Fruit fly (Drosophila melanogaster): ENCODE results near the gene Sol1.
A peak's percentile ranks its signal among the peaks of the same experiment; 100 is the strongest.

Sol1 gene

dm6 chr3R:12448889-12449314 lies 62.9 kb downstream of the Sol1 start, which contains the start of gene CG18549 (continued):
- peak; percentile 99 for TF ChIP-seq dmrt93B (GFP tag; optimal IDR thresholded peaks at IDR 0.05)
- TF ChIP-seq psq (GFP tag; optimal IDR thresholded peaks at IDR 0.05), result peak; percentile 99
- TF ChIP-seq Vsx2 (GFP tag; optimal IDR thresholded peaks at IDR 0.05; ENCODE audit: partially characterized antibody), result no peak
- TF ChIP-seq lola (GFP tag; optimal IDR thresholded peaks at IDR 0.05), result no peak
- peak; percentile 100 for TF ChIP-seq OdsH (GFP tag; optimal IDR thresholded peaks at IDR 0.05)
- TF ChIP-seq Dif (GFP tag; optimal IDR thresholded peaks at IDR 0.05; ENCODE audit: partially characterized antibody), result no peak

dm6 chr3R:12449617-12450242 lies 63.7 kb downstream of the Sol1 start:
- TF ChIP-seq Jra (GFP tag; optimal IDR thresholded peaks at IDR 0.05) (no peak), GATAd (GFP tag; optimal IDR thresholded peaks at IDR 0.05) (no peak), Hr83 (GFP tag; optimal IDR thresholded peaks at IDR 0.05; ENCODE audit: poor library complexity, severe bottlenecking) (no peak), HLH106 (tag; optimal IDR thresholded peaks at IDR 0.05) (no peak), foxo (GFP tag; optimal IDR thresholded peaks at IDR 0.05) (no peak), CG32264 (GFP tag; optimal IDR thresholded peaks at IDR 0.05) (no peak)

dm6 chr3R:12450713-12451259 lies 64.7 kb downstream of the Sol1 start:
- TF ChIP-seq Hnf4 (GFP tag; optimal IDR thresholded peaks at IDR 0.05) (no peak), Rel (GFP tag; optimal IDR thresholded peaks at IDR 0.05) (no peak), Rel (tag; optimal IDR thresholded peaks at IDR 0.05) (peak; percentile 46)

dm6 chr3R:12451376-12451775 lies 65.3 kb downstream of the Sol1 start:
- TF ChIP-seq CG9705 (GFP tag; optimal IDR thresholded peaks at IDR 0.05) (no peak), Myc (optimal IDR thresholded peaks at IDR 0.05) (no peak), dsf (GFP tag; optimal IDR thresholded peaks at IDR 0.05; ENCODE audit: borderline replicate concordance) (no peak), Abd-B (GFP tag; optimal IDR thresholded peaks at IDR 0.05) (no peak), Dfd (GFP tag; optimal IDR thresholded peaks at IDR 0.05) (no peak), pan (optimal IDR thresholded peaks at IDR 0.05) (no peak), sv (GFP tag; optimal IDR thresholded peaks at IDR 0.05) (no peak), dmrt93B (GFP tag; optimal IDR thresholded peaks at IDR 0.05) (no peak), tai (GFP tag; optimal IDR thresholded peaks at IDR 0.05) (no peak)

dm6 chr3R:12451888-12452514 lies 66.0 kb downstream of the Sol1 start, which contains the start of gene CG5509:
Gene CG5509, plus strand, starts transcription at chr3R:12452464.
- TF ChIP-seq OdsH (GFP tag; optimal IDR thresholded peaks at IDR 0.05), result no peak
- TF ChIP-seq woc (GFP tag; optimal IDR thresholded peaks at IDR 0.05), result no peak
- no peak for TF ChIP-seq GATAd (GFP tag; optimal IDR thresholded peaks at IDR 0.05)
- no peak for TF ChIP-seq Vsx2 (GFP tag; optimal IDR thresholded peaks at IDR 0.05; ENCODE audit: partially characterized antibody)
- no peak for TF ChIP-seq h (GFP tag; optimal IDR thresholded peaks at IDR 0.05)
- TF ChIP-seq dsf (GFP tag; optimal IDR thresholded peaks at IDR 0.05; ENCODE audit: borderline replicate concordance), result no peak
- no peak for TF ChIP-seq pan (optimal IDR thresholded peaks at IDR 0.05)
- no peak for TF ChIP-seq Jra (GFP tag; optimal IDR thresholded peaks at IDR 0.05)
- no peak for TF ChIP-seq CrebA (GFP tag; optimal IDR thresholded peaks at IDR 0.05; ENCODE audit: borderline replicate concordance)
- TF ChIP-seq ey (GFP tag; optimal IDR thresholded peaks at IDR 0.05), result no peak
- no peak for TF ChIP-seq Rel (GFP tag; optimal IDR thresholded peaks at IDR 0.05)
- no peak for TF ChIP-seq Rel (tag; optimal IDR thresholded peaks at IDR 0.05)
- no peak for TF ChIP-seq jim (GFP tag; optimal IDR thresholded peaks at IDR 0.05)
- TF ChIP-seq foxo (GFP tag; optimal IDR thresholded peaks at IDR 0.05), result no peak
- TF ChIP-seq dmrt93B (GFP tag; optimal IDR thresholded peaks at IDR 0.05), result no peak
- TF ChIP-seq Hr83 (GFP tag; optimal IDR thresholded peaks at IDR 0.05; ENCODE audit: poor library complexity, severe bottlenecking), result no peak
- no peak for TF ChIP-seq CG32264 (GFP tag; optimal IDR thresholded peaks at IDR 0.05)
- no peak for TF ChIP-seq Hr78 (GFP tag; optimal IDR thresholded peaks at IDR 0.05)
- no peak for TF ChIP-seq Sp1 (GFP tag; optimal IDR thresholded peaks at IDR 0.05)
- no peak for TF ChIP-seq Dif (GFP tag; optimal IDR thresholded peaks at IDR 0.05; ENCODE audit: partially characterized antibody)
- TF ChIP-seq Mio (GFP tag; optimal IDR thresholded peaks at IDR 0.05), result no peak
